Worm (Caenorhabditis elegans) whole organism, L2 larva: ENCODE data around the gene egl-44.

ENCODE experiments used
- ZK546.5 ChIP-seq: sonication (generic microtip); optimal IDR thresholded peaks from 2 replicates; lab custom pipeline; 2017; ENCODE audit warnings: missing biosample characterization, missing genetic modification characterization
- aly-2 ChIP-seq: fragments of 150-350 bp; optimal IDR thresholded peaks from 2 replicates; lab custom pipeline; 2014; ENCODE audit warnings: missing biosample characterization, missing genetic modification characterization
- elt-3 ChIP-seq: sonication (generic microtip); optimal IDR thresholded peaks from 2 replicates; lab custom pipeline; 2017; ENCODE audit warnings: missing biosample characterization, missing genetic modification characterization
- nhr-11 ChIP-seq: fragments of 150-350 bp; optimal IDR thresholded peaks from 2 replicates; lab custom pipeline; 2014; ENCODE audit warnings: missing biosample characterization, missing genetic modification characterization
- nhr-129 ChIP-seq: fragments of 150-350 bp; optimal IDR thresholded peaks from 2 replicates; lab custom pipeline; 2014; ENCODE audit warnings: missing biosample characterization, missing genetic modification characterization
- skn-1 ChIP-seq: sonication (generic microtip); optimal IDR thresholded peaks from 2 replicates; lab custom pipeline; 2017; ENCODE audit warnings: missing biosample characterization, missing genetic modification characterization

DNA sequence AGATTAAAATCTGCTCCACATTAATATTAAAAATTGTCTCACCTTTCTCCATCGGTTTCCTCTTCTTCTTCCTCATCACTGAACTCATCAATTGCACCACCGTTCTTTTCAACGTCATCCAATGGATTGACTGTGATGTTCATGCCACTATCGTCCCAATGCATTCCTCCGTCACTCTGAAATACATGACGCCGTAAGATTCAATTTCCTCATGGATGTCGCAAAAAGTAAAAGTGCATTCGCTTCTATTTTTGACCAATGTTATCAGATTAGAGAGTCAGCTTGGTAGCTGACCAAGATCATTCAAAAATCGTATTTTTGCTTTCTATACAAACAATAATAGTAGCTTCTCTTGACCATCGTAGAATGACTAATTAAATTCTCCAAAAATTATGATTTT is 17.8 kb downstream of the egl-44 start:
- TF ChIP-seq nhr-11 (tag; lab: Kevin White, UChicago) = no peak
- no peak for TF ChIP-seq skn-1 (tag; lab: Kevin White, UChicago)
- TF ChIP-seq nhr-129 (tag; lab: Kevin White, UChicago) = no peak
- TF ChIP-seq ZK546.5 = no peak
- no peak for TF ChIP-seq aly-2 (tag; lab: Kevin White, UChicago)
- TF ChIP-seq elt-3 (tag; lab: Kevin White, UChicago) = no peak
